Fruit fly (Drosophila melanogaster) ovary, adult (tissue): ENCODE data around the gene CG5762.

ENCODE experiments used
- CG17801 ChIP-seq: fragments of 200-800 bp; optimal IDR thresholded peaks from 2 replicates; lab custom pipeline; 2019; ENCODE audit warnings: missing biosample characterization, mild to moderate bottlenecking, missing genetic modification characterization, moderate library complexity; ENCODE audit not compliant: partially characterized antibody

The CG5762 gene

dm6 chr3R:24348420-24349190 is 12.9 kb downstream of the CG5762 start, which contains the start of the genes CG5746 and CG6454:
Gene CG5746, minus strand, starts transcription at chr3R:24348791.
Gene CG6454, plus strand, starts transcription at chr3R:24349182.
- peak; percentile 28 for TF ChIP-seq CG17801 (GFP tag; lab: Kevin White, UChicago)

- TF ChIP-seq CG17801 (GFP tag; lab: Kevin White, UChicago) = no peak
These were observed 20.2 kb downstream of the CG5762 start, which contains the start of gene Ms for dm6 chr3R:24341251-24341650. Gene Ms, plus strand, starts transcription at chr3R:24341551.

- no peak for TF ChIP-seq CG17801 (GFP tag; lab: Kevin White, UChicago)
These were observed 24.9 kb downstream of the CG5762 start, which contains the start of gene CG6432 for dm6 chr3R:24336622-24337021. Gene CG6432, plus strand, starts transcription at chr3R:24336922.

- TF ChIP-seq CG17801 (GFP tag; lab: Kevin White, UChicago) = no peak
These were observed 28.2 kb downstream of the CG5762 start, which contains the start of the genes Rrp5 and Dis3 for dm6 chr3R:24333182-24333808. Gene Rrp5, minus strand, starts transcription at chr3R:24333316. Gene Dis3, plus strand, starts transcription at chr3R:24333433.

- peak; percentile 8 for TF ChIP-seq CG17801 (GFP tag; lab: Kevin White, UChicago)
These were observed 41.2 kb downstream of the CG5762 start for dm6 chr3R:24320342-24320711.

dm6 chr3R:24319632-24320341 is 41.7 kb downstream of the CG5762 start:
- no peak for TF ChIP-seq CG17801 (GFP tag; lab: Kevin White, UChicago)

dm6 chr3R:24319083-24319381 is 42.5 kb downstream of the CG5762 start:
- TF ChIP-seq CG17801 (GFP tag; lab: Kevin White, UChicago) = no peak

- peak; percentile 17 for TF ChIP-seq CG17801 (GFP tag; lab: Kevin White, UChicago)
These were observed 43.0 kb downstream of the CG5762 start, which contains the start of the genes Nab2 and BRWD3 for dm6 chr3R:24318217-24319082. Gene Nab2, minus strand, starts transcription at chr3R:24318419. Gene BRWD3, plus strand, starts transcription at chr3R:24319000.
